Fruit fly (Drosophila melanogaster) whole organism, embryonic: Measurements from ENCODE around the gene PGRP-LA.

Experiments used
- CG10321 ChIP-seq: fragments of 200-800 bp; sonication (Bioruptor generic); IDR thresholded peaks from 2 replicates; pipeline ENCODE4 v1.3.6; 2022; ENCODE audit warnings: missing biosample characterization, missing genetic modification characterization
- CG10654 ChIP-seq: fragments of 200-800 bp; sonication (Bioruptor generic); optimal IDR thresholded peaks from 2 replicates; lab custom pipeline; 2016; ENCODE audit warnings: missing biosample characterization, missing genetic modification characterization
- CG10959 ChIP-seq: fragments of 200-800 bp; sonication (Bioruptor generic); IDR thresholded peaks from 2 replicates; pipeline ENCODE4 v1.3.6; 2022; ENCODE audit warnings: missing biosample characterization, missing genetic modification characterization
- CG11093 ChIP-seq: fragments of 200-800 bp; sonication (Bioruptor generic); IDR thresholded peaks from 3 replicates; pipeline ENCODE4 v1.3.6; 2022; ENCODE audit warnings: missing biosample characterization, missing genetic modification characterization
- CG11456 ChIP-seq: fragments of 200-800 bp; sonication (Bioruptor generic); IDR thresholded peaks from 3 replicates; pipeline ENCODE4 v1.3.6; 2022; ENCODE audit warnings: missing biosample characterization, missing genetic modification characterization
- CG12391 ChIP-seq: fragments of 200-800 bp; sonication (Bioruptor generic); optimal IDR thresholded peaks from 3 replicates; lab custom pipeline; 2018; ENCODE audit warnings: missing biosample characterization, mild to moderate bottlenecking, missing genetic modification characterization, moderate library complexity
- CG12659 ChIP-seq: fragments of 200-800 bp; sonication (Bioruptor generic); optimal IDR thresholded peaks from 3 replicates; lab custom pipeline; 2017; ENCODE audit warnings: mild to moderate bottlenecking, missing biosample characterization, missing genetic modification reagents, missing genetic modification characterization
- CG13287 ChIP-seq: fragments of 200-800 bp; sonication (Bioruptor generic); IDR thresholded peaks from 2 replicates; pipeline ENCODE4 v1.3.6; 2022; ENCODE audit warnings: missing biosample characterization, missing genetic modification characterization; ENCODE audit not compliant: partially characterized antibody
- CG13424 ChIP-seq: fragments of 200-800 bp; sonication (Bioruptor generic); optimal IDR thresholded peaks from 2 replicates; lab custom pipeline; 2019; ENCODE audit warnings: missing biosample characterization, mild to moderate bottlenecking, missing genetic modification characterization, moderate library complexity
- CG14965 ChIP-seq: fragments of 200-800 bp; sonication (Bioruptor generic); optimal IDR thresholded peaks from 2 replicates; lab custom pipeline; 2016; ENCODE audit warnings: missing biosample characterization, missing genetic modification characterization, borderline replicate concordance
- CG17186 ChIP-seq: fragments of 200-800 bp; sonication (Bioruptor generic); optimal IDR thresholded peaks from 3 replicates; lab custom pipeline; 2017; ENCODE audit warnings: missing biosample characterization, missing genetic modification reagents, missing genetic modification characterization
- CG17568 ChIP-seq: fragments of 200-800 bp; sonication (Bioruptor generic); optimal IDR thresholded peaks from 2 replicates; lab custom pipeline; 2018; ENCODE audit warnings: missing biosample characterization, mild to moderate bottlenecking, missing genetic modification characterization, moderate library complexity
- CG3995 ChIP-seq: fragments of 200-800 bp; sonication (Bioruptor generic); optimal IDR thresholded peaks from 3 replicates; lab custom pipeline; 2016; ENCODE audit warnings: missing biosample characterization, missing genetic modification characterization
- CG4282 ChIP-seq: fragments of 200-800 bp; sonication (Bioruptor generic); optimal IDR thresholded peaks from 2 replicates; lab custom pipeline; 2016; ENCODE audit warnings: missing biosample characterization, missing genetic modification characterization
- CG4424 ChIP-seq: fragments of 200-800 bp; sonication (Bioruptor generic); optimal IDR thresholded peaks from 3 replicates; lab custom pipeline; 2016; ENCODE audit warnings: missing biosample characterization, missing genetic modification characterization
- CG5953 ChIP-seq: fragments of 200-800 bp; sonication (Bioruptor generic); IDR thresholded peaks from 2 replicates; pipeline ENCODE4 v1.3.6; 2022; ENCODE audit warnings: missing biosample characterization, missing genetic modification characterization
- CG6854 ChIP-seq: fragments of 200-800 bp; sonication (Bioruptor generic); optimal IDR thresholded peaks from 3 replicates; lab custom pipeline; 2017; ENCODE audit warnings: missing biosample characterization, mild to moderate bottlenecking, missing genetic modification characterization
- CG8944 ChIP-seq: fragments of 200-800 bp; sonication (Bioruptor generic); optimal IDR thresholded peaks from 3 replicates; lab custom pipeline; 2016; ENCODE audit warnings: missing biosample characterization, missing genetic modification characterization
- CG9876 ChIP-seq: fragments of 200-800 bp; sonication (Bioruptor generic); optimal IDR thresholded peaks from 2 replicates; lab custom pipeline; 2016; ENCODE audit warnings: missing biosample characterization, missing genetic modification characterization
- CkIIα-i1 ChIP-seq: fragments of 200-800 bp; sonication (Bioruptor generic); IDR thresholded peaks from 2 replicates; pipeline ENCODE4 v1.3.6; 2022; ENCODE audit warnings: missing biosample characterization, missing genetic modification characterization
- Gug ChIP-seq: fragments of 200-800 bp; sonication (Bioruptor generic); IDR thresholded peaks from 4 replicates; pipeline ENCODE4 v1.3.6; 2022; ENCODE audit warnings: missing biosample characterization, missing genetic modification characterization
- Poxn ChIP-seq: fragments of 200-800 bp; sonication (Bioruptor generic); IDR thresholded peaks from 2 replicates; pipeline ENCODE4 v1.3.6; 2022; ENCODE audit warnings: missing biosample characterization, missing genetic modification characterization
- Ptx1 ChIP-seq: fragments of 200-800 bp; sonication (Bioruptor generic); IDR thresholded peaks from 2 replicates; pipeline ENCODE4 v1.3.6; 2022; ENCODE audit warnings: missing biosample characterization, missing genetic modification characterization
- Sin3A ChIP-seq: fragments of >200 bp; optimal IDR thresholded peaks from 2 replicates; lab custom pipeline; 2018
- Spps ChIP-seq: fragments of 200-800 bp; sonication (Bioruptor generic); optimal IDR thresholded peaks from 2 replicates; lab custom pipeline; 2018; ENCODE audit warnings: missing biosample characterization, mild to moderate bottlenecking, missing genetic modification characterization
- Sry-δ ChIP-seq: fragments of 200-800 bp; sonication (Bioruptor generic); optimal IDR thresholded peaks from 2 replicates; lab custom pipeline; 2016; ENCODE audit warnings: missing biosample characterization, missing genetic modification characterization
- Taf1 ChIP-seq: fragments of 200-800 bp; sonication (Bioruptor generic); IDR thresholded peaks from 2 replicates; pipeline ENCODE4 v1.3.6; 2022; ENCODE audit warnings: missing biosample characterization, missing genetic modification characterization
- abd-A ChIP-seq: fragments of 200-800 bp; sonication (Bioruptor generic); optimal IDR thresholded peaks from 3 replicates; lab custom pipeline; 2019; ENCODE audit warnings: missing biosample characterization, mild to moderate bottlenecking, missing genetic modification characterization, moderate library complexity
- ac ChIP-seq: fragments of 200-800 bp; sonication (Bioruptor generic); optimal IDR thresholded peaks from 3 replicates; lab custom pipeline; 2017; ENCODE audit warnings: missing biosample characterization, mild to moderate bottlenecking, missing genetic modification characterization
- ap ChIP-seq: fragments of 200-800 bp; sonication (Bioruptor generic); IDR thresholded peaks from 2 replicates; pipeline ENCODE4 v1.3.6; 2022; ENCODE audit warnings: missing biosample characterization, missing genetic modification characterization
- ara ChIP-seq: fragments of 200-800 bp; sonication (Bioruptor generic); IDR thresholded peaks from 2 replicates; pipeline ENCODE4 v1.3.6; 2022; ENCODE audit warnings: missing biosample characterization, missing genetic modification characterization
- cg ChIP-seq: fragments of 200-800 bp; sonication (Bioruptor generic); optimal IDR thresholded peaks from 3 replicates; lab custom pipeline; 2019; ENCODE audit warnings: missing biosample characterization, mild to moderate bottlenecking, missing genetic modification characterization, moderate library complexity
- dan ChIP-seq: fragments of 200-800 bp; sonication (Bioruptor generic); IDR thresholded peaks from 2 replicates; pipeline ENCODE4 v1.3.6; 2022; ENCODE audit warnings: missing biosample characterization, missing genetic modification characterization
- gce ChIP-seq: fragments of 200-800 bp; sonication (Bioruptor generic); IDR thresholded peaks from 3 replicates; pipeline ENCODE4 v1.3.6; 2022; ENCODE audit warnings: missing biosample characterization, missing genetic modification characterization
- gcm2 ChIP-seq: fragments of 200-800 bp; sonication (Bioruptor generic); optimal IDR thresholded peaks from 2 replicates; lab custom pipeline; 2016; ENCODE audit warnings: missing biosample characterization, missing genetic modification characterization
- gt ChIP-seq: fragments of 200-800 bp; sonication (Bioruptor generic); IDR thresholded peaks from 2 replicates; pipeline ENCODE4 v1.3.6; 2022; ENCODE audit warnings: missing biosample characterization, missing genetic modification characterization
- hbn ChIP-seq: fragments of 200-800 bp; sonication (Bioruptor generic); IDR thresholded peaks from 2 replicates; pipeline ENCODE4 v1.3.6; 2022; ENCODE audit warnings: missing biosample characterization, missing genetic modification characterization; ENCODE audit not compliant: partially characterized antibody
- her ChIP-seq: fragments of 200-800 bp; sonication (Bioruptor generic); optimal IDR thresholded peaks from 2 replicates; lab custom pipeline; 2016; ENCODE audit warnings: missing biosample characterization, missing genetic modification characterization
- mam ChIP-seq: fragments of 200-800 bp; sonication (Bioruptor generic); optimal IDR thresholded peaks from 3 replicates; lab custom pipeline; 2016; ENCODE audit warnings: missing biosample characterization, missing genetic modification characterization
- org-1 ChIP-seq: fragments of 200-800 bp; sonication (Bioruptor generic); optimal IDR thresholded peaks from 2 replicates; lab custom pipeline; 2017; ENCODE audit warnings: missing biosample characterization, missing genetic modification characterization
- pan ChIP-seq, 4 experiments: fragments of >200 bp in 3 of 4; fragments of 200-800 bp in 1 of 4; sonication (Bioruptor generic) in 1 of 4; optimal IDR thresholded peaks in 3 of 4; IDR thresholded peaks in 1 of 4; 2 replicates each; pipeline versions ENCODE4 v1.3.6 to Lab custom; 2017 to 2022; ENCODE audit warnings: missing biosample characterization in 2 of 4, missing genetic modification characterization in 2 of 4, mixed read lengths in 1 of 4
- peb ChIP-seq: fragments of 200-800 bp; sonication (Bioruptor generic); IDR thresholded peaks from 2 replicates; pipeline ENCODE4 v1.3.6; 2022; ENCODE audit warnings: missing biosample characterization, missing genetic modification characterization
- prd ChIP-seq, 3 experiments: fragments of >200 bp in 2 of 3; fragments of 200-800 bp in 1 of 3; sonication (Bioruptor generic) in 1 of 3; optimal IDR thresholded peaks in 2 of 3; IDR thresholded peaks in 1 of 3; 2 replicates in 2 of 3; 3 replicates in 1 of 3; pipeline versions ENCODE4 v1.3.6 to Lab custom; 2017 to 2022; ENCODE audit warnings: missing biosample characterization in 1 of 3, missing genetic modification characterization in 1 of 3
- shn ChIP-seq: fragments of 200-800 bp; sonication (Bioruptor generic); optimal IDR thresholded peaks from 3 replicates; lab custom pipeline; 2016; ENCODE audit warnings: missing biosample characterization, missing genetic modification characterization
- so ChIP-seq: fragments of 200-800 bp; sonication (Bioruptor generic); IDR thresholded peaks from 3 replicates; pipeline ENCODE4 v1.3.6; 2022; ENCODE audit warnings: missing biosample characterization, missing genetic modification characterization
- toy ChIP-seq: fragments of 200-800 bp; sonication (Bioruptor generic); IDR thresholded peaks from 2 replicates; pipeline ENCODE4 v1.3.6; 2022; ENCODE audit warnings: missing biosample characterization, missing genetic modification characterization
- usp ChIP-seq: fragments of >200 bp; optimal IDR thresholded peaks from 2 replicates; lab custom pipeline; 2017; ENCODE audit warnings: missing biosample characterization, missing genetic modification characterization
- vfl ChIP-seq: fragments of 200-800 bp; sonication (Bioruptor generic); optimal IDR thresholded peaks from 2 replicates; lab custom pipeline; 2016; ENCODE audit warnings: missing biosample characterization, missing genetic modification characterization
- wek ChIP-seq: fragments of 200-800 bp; sonication (Bioruptor generic); optimal IDR thresholded peaks from 3 replicates; lab custom pipeline; 2018; ENCODE audit warnings: missing biosample characterization, mild to moderate bottlenecking, missing genetic modification characterization, moderate library complexity

PGRP-LA gene

DNA sequence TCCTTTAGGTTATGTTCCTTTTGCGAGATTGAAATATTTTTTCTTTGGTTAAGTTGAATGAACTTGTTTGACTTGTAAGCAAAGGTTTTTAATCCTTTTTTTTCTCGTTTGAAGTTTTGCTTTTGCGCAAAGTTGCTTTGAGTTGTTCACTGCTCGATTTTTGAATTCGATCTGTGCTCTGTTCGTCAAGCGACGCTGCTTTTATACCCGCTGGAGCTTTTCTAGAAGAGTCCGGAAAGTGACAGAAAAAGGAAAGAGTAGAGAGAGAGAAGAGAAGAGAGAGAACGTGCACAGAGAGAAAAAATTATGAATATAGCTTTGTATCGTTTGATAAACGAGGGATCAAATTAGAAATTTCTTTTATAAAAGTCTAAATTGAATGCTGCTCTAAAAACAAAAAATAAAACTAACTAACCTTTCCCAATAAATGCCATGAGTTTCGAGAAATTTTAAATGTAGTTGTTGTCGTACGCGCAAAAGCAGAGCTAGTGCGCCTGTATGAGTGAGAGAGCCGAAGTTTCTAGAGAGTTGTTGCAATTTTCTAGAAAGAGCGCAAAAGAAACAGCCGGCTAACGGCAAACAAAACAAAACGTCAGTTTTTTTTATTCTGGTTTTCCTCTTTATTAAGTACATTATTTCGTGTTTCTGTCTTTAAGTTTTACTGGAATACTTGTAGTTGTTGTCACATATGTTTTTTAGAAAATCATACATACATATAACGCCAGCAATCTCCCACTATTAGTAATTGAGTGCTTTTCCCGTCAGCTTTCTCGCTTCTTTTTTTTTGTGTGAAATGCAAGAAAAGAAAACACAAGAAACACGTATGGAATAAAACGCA is 43.3 kb downstream of the PGRP-LA start, which contains the start of gene Hsp26 (continued):
- TF ChIP-seq her (GFP tag; lab: Kevin White, UChicago) (peak; percentile 87), gt (GFP tag; lab: Robert Waterston, UW) (no peak), Gug (GFP tag; lab: Robert Waterston, UW) (peak; percentile 43; the same call in 2 of the 4 replicates), CG10321 (GFP tag; lab: Robert Waterston, UW) (peak; percentile 24; the same call in 1 of the 2 replicates), so (GFP tag; lab: Robert Waterston, UW) (peak; percentile 92), usp (no peak), hbn (no peak), CkIIα-i1 (no peak), CG10654 (GFP tag; lab: Kevin White, UChicago) (peak; percentile 56), CG13287 (GFP tag; lab: Robert Waterston, UW) (no peak; the same call in 1 of the 2 replicates), cg (peak; percentile 89), CG4282 (GFP tag; lab: Kevin White, UChicago) (no peak), Taf1 (peak; percentile 39; the same call in 1 of the 2 replicates), CG12391 (tag; lab: Kevin White, UChicago) (peak; percentile 90), wek (peak; percentile 26), org-1 (GFP tag; lab: Kevin White, UChicago) (peak; percentile 70), CG4424 (GFP tag; lab: Kevin White, UChicago) (peak; percentile 83), pan (optimal IDR thresholded peaks at IDR 0.05; lab: Kevin White, UChicago) (no peak), pan (GFP tag; optimal IDR thresholded peaks at IDR 0.05 in 1 of 2, IDR thresholded peaks at IDR 0.05 in 1 of 2) (peak in 1 of 2 experiments; percentile 89), ap (GFP tag; lab: Robert Waterston, UW) (peak; percentile 83), mam (GFP tag; lab: Kevin White, UChicago) (peak; percentile 85), CG12659 (GFP tag; lab: Kevin White, UChicago) (peak; percentile 86), CG11456 (peak; percentile 61; the same call in 1 of the 3 replicates), ac (GFP tag; lab: Kevin White, UChicago) (no peak), toy (GFP tag; lab: Robert Waterston, UW) (no peak), peb (GFP tag; lab: Robert Waterston, UW) (peak; percentile 72), Spps (peak; percentile 59), CG9876 (GFP tag; lab: Kevin White, UChicago) (peak; percentile 74), CG3995 (GFP tag; lab: Kevin White, UChicago) (peak; percentile 12), CG5953 (GFP tag; lab: Robert Waterston, UW) (peak; percentile 81; the same call in 1 of the 2 replicates), CG17186 (GFP tag; lab: Kevin White, UChicago) (no peak), vfl (peak; percentile 70), abd-A (tag; lab: Kevin White, UChicago) (no peak), CG8944 (peak; percentile 82), gce (GFP tag; lab: Robert Waterston, UW) (peak; percentile 83; the same call in 2 of the 3 replicates), Poxn (GFP tag; lab: Robert Waterston, UW) (no peak), prd (optimal IDR thresholded peaks at IDR 0.05; lab: Kevin White, UChicago) (no peak), prd (GFP tag; IDR thresholded peaks at IDR 0.05; lab: Robert Waterston, UW) (peak; percentile 79), CG13424 (peak; percentile 87), ara (peak; percentile 77), CG10959 (GFP tag; lab: Robert Waterston, UW) (no peak; the same call in 1 of the 2 replicates), dan (GFP tag; lab: Robert Waterston, UW) (no peak), Sin3A (lab: Kevin White, UChicago) (no peak), shn (peak; percentile 49), CG6854 (GFP tag; lab: Kevin White, UChicago) (peak; percentile 73), Ptx1 (peak; percentile 87), CG11093 (GFP tag; lab: Robert Waterston, UW) (peak; percentile 64; the same call in 2 of the 3 replicates), CG17568 (GFP tag; lab: Kevin White, UChicago) (peak; percentile 84), Sry-δ (GFP tag; lab: Kevin White, UChicago) (peak; percentile 24), gcm2 (GFP tag; lab: Kevin White, UChicago) (peak; percentile 58), CG14965 (no peak)
